Worm (Caenorhabditis elegans): ENCODE data around the gene ZC513.2.

DNA sequence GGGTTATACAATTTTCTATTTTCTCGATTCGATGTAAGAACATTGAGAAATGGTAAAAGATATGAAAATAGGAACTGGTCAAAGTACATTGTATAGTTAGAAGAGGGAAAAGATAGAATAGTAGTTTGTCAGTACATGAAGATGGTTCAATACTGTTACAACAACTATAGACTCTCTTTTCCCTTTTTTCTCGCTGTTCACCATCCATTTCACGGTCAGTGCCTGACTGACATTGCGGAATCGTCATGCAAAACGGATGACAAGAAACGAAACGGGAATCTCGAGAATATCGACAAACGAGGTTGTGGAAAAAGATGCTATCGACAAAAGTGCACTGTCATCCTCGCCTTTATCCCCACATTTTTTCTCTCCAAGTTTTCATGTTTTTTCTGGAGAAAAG, 10.6 kb upstream of the ZC513.2 start:
- TF ChIP-seq tbx-8 (GFP tag; optimal IDR thresholded peaks at IDR 0.05) (no peak), nhr-76 (tag; optimal IDR thresholded peaks at IDR 0.05) (no peak), nhr-237 (tag; optimal IDR thresholded peaks at IDR 0.05) (no peak), lsy-2 (tag; optimal IDR thresholded peaks at IDR 0.05) (no peak), blmp-1 (tag; optimal IDR thresholded peaks at IDR 0.05) (no peak), snpc-4 (tag; optimal IDR thresholded peaks at IDR 0.05) (no peak), unc-62 (GFP tag; optimal IDR thresholded peaks at IDR 0.05) (no peak), unc-120 (tag; optimal IDR thresholded peaks at IDR 0.05; ENCODE audit: poor library complexity, severe bottlenecking) (no peak), nhr-12 (tag; optimal IDR thresholded peaks at IDR 0.05) (no peak), M03D4.4 (tag; optimal IDR thresholded peaks at IDR 0.05) (no peak), mep-1 (tag; optimal IDR thresholded peaks at IDR 0.05) (no peak), elt-3 (tag; optimal IDR thresholded peaks at IDR 0.05) (no peak), ztf-11 (tag; optimal IDR thresholded peaks at IDR 0.05) (no peak), unc-39 (tag; optimal IDR thresholded peaks at IDR 0.05) (no peak)
